Worm (Caenorhabditis elegans) whole organism, L1 larva: ENCODE data around the gene C23H3.2.
A peak's percentile ranks its signal among the peaks of the same experiment; 100 is the strongest.

Experiments
- C04F5.9 ChIP-seq: sonication (generic microtip); optimal IDR thresholded peaks from 2 replicates; lab custom pipeline; 2016; ENCODE audit warnings: missing genetic modification characterization, missing compliant biosample characterization
- C34B4.2 ChIP-seq: sonication (generic microtip); optimal IDR thresholded peaks from 2 replicates; lab custom pipeline; 2017; ENCODE audit warnings: mild to moderate bottlenecking, missing genetic modification characterization, missing compliant biosample characterization
- aly-2 ChIP-seq: fragments of 150-350 bp; optimal IDR thresholded peaks from 2 replicates; lab custom pipeline; 2014; ENCODE audit warnings: missing biosample characterization, missing genetic modification characterization
- ama-1 ChIP-seq: fragments of 150-350 bp; optimal IDR thresholded peaks from 2 replicates; lab custom pipeline; 2014
- ces-1 ChIP-seq: fragments of 150-350 bp; optimal IDR thresholded peaks from 2 replicates; lab custom pipeline; 2014; ENCODE audit warnings: missing biosample characterization, missing genetic modification reagents, missing genetic modification characterization
- efl-1 ChIP-seq, 4 experiments: fragments of 150-350 bp; optimal IDR thresholded peaks in 3 of 4; peaks in 1 of 4; 1 replicate in 1 of 4; 2 replicates in 3 of 4; lab custom pipeline; 2014; ENCODE audit warnings: missing biosample characterization in 2 of 4, missing genetic modification characterization in 2 of 4, missing genetic modification reagents in 2 of 4
- egl-13 ChIP-seq: sonication (generic microtip); optimal IDR thresholded peaks from 2 replicates; lab custom pipeline; 2016; ENCODE audit warnings: missing genotype, missing genetic modification reagents, missing genetic modification characterization, missing compliant biosample characterization
- elt-3 ChIP-seq, 6 experiments: fragments of 150-350 bp in 1 of 6; sonication (generic microtip); optimal IDR thresholded peaks; 2 replicates each; lab custom pipeline; 2017 to 2018; ENCODE audit warnings: missing biosample characterization in 6 of 6, missing genetic modification characterization in 6 of 6, inconsistent platforms in 1 of 6
- fkh-10 ChIP-seq: sonication (generic microtip); optimal IDR thresholded peaks from 2 replicates; lab custom pipeline; 2017; ENCODE audit warnings: missing biosample characterization, missing genetic modification reagents, missing genetic modification characterization
- fos-1 ChIP-seq: fragments of 150-350 bp; optimal IDR thresholded peaks from 2 replicates; lab custom pipeline; 2014; ENCODE audit warnings: missing biosample characterization, missing genetic modification characterization
- hpl-2 ChIP-seq: fragments of 150-350 bp; optimal IDR thresholded peaks from 2 replicates; lab custom pipeline; 2014; ENCODE audit warnings: missing biosample characterization, missing genetic modification reagents, missing genetic modification characterization
- jun-1 ChIP-seq: fragments of 150-350 bp; optimal IDR thresholded peaks from 2 replicates; lab custom pipeline; 2014; ENCODE audit warnings: missing biosample characterization, missing genetic modification reagents, missing genetic modification characterization
- lin-35 ChIP-seq, 2 experiments: fragments of 150-350 bp; optimal IDR thresholded peaks; 2 replicates each; lab custom pipeline; 2014; ENCODE audit warnings: missing biosample characterization in 2 of 2, missing genetic modification characterization in 2 of 2, missing genetic modification reagents in 2 of 2
- lsy-2 ChIP-seq, 2 experiments: fragments of 150-350 bp; optimal IDR thresholded peaks; 2 replicates each; lab custom pipeline; 2014; ENCODE audit warnings: missing biosample characterization in 2 of 2, missing genetic modification characterization in 2 of 2
- mab-9 ChIP-seq: fragments of 200-800 bp; sonication (Bioruptor generic); IDR thresholded peaks from 2 replicates; pipeline ENCODE4 v1.3.6; 2022; ENCODE audit warnings: missing genetic modification reagents, missing genetic modification characterization, missing compliant biosample characterization
- mef-2 ChIP-seq: fragments of 150-350 bp; optimal IDR thresholded peaks from 2 replicates; lab custom pipeline; 2014; ENCODE audit warnings: missing biosample characterization, missing genetic modification characterization
- mep-1 ChIP-seq: fragments of 150-350 bp; optimal IDR thresholded peaks from 2 replicates; lab custom pipeline; 2014; ENCODE audit warnings: missing biosample characterization, missing genetic modification characterization
- nhr-11 ChIP-seq: fragments of 150-350 bp; optimal IDR thresholded peaks from 2 replicates; lab custom pipeline; 2014; ENCODE audit warnings: missing biosample characterization, missing genetic modification characterization
- nhr-12 ChIP-seq: sonication (generic microtip); optimal IDR thresholded peaks from 2 replicates; lab custom pipeline; 2017; ENCODE audit warnings: missing biosample characterization, missing genetic modification characterization
- nhr-19 ChIP-seq: fragments of 200-800 bp; sonication (Bioruptor generic); conservative IDR thresholded peaks from 2 replicates; pipeline ENCODE4 v1.3.6; 2022; ENCODE audit warnings: missing genetic modification characterization, missing compliant biosample characterization
- nhr-237 ChIP-seq: fragments of 150-350 bp; optimal IDR thresholded peaks from 2 replicates; lab custom pipeline; 2014; ENCODE audit warnings: missing biosample characterization, missing genetic modification characterization
- nhr-47 ChIP-seq: sonication (generic microtip); optimal IDR thresholded peaks from 2 replicates; lab custom pipeline; 2016; ENCODE audit warnings: mild to moderate bottlenecking, missing genetic modification characterization, moderate library complexity, missing compliant biosample characterization
- nhr-77 ChIP-seq: fragments of 150-350 bp; optimal IDR thresholded peaks from 2 replicates; lab custom pipeline; 2014; ENCODE audit warnings: missing biosample characterization, missing genetic modification characterization
- nhr-84 ChIP-seq: sonication (generic microtip); optimal IDR thresholded peaks from 2 replicates; lab custom pipeline; 2017; ENCODE audit warnings: missing biosample characterization, missing genetic modification characterization
- nhr-85 ChIP-seq: sonication (generic microtip); peaks from one replicate; lab custom pipeline; 2016; ENCODE audit warnings: missing genetic modification characterization, inconsistent platforms, missing compliant biosample characterization
- snpc-4 ChIP-seq: fragments of 150-350 bp; optimal IDR thresholded peaks from 2 replicates; lab custom pipeline; 2014; ENCODE audit warnings: missing biosample characterization, missing genetic modification characterization
- snu-23 ChIP-seq: sonication (generic microtip); optimal IDR thresholded peaks from 2 replicates; lab custom pipeline; 2016; ENCODE audit warnings: missing genetic modification characterization, missing compliant biosample characterization
- sox-4 ChIP-seq: sonication (generic microtip); optimal IDR thresholded peaks from 2 replicates; lab custom pipeline; 2016; ENCODE audit warnings: missing genetic modification characterization, missing compliant biosample characterization
- sptf-1 ChIP-seq: fragments of 150-350 bp; optimal IDR thresholded peaks from 2 replicates; lab custom pipeline; 2014; ENCODE audit warnings: missing biosample characterization, missing genetic modification characterization
- sup-37 ChIP-seq: fragments of 200-800 bp; sonication (Bioruptor generic); optimal IDR thresholded peaks from 2 replicates; lab custom pipeline; 2018; ENCODE audit warnings: mild to moderate bottlenecking, missing genetic modification characterization, missing compliant biosample characterization
- unc-130 ChIP-seq: fragments of 150-350 bp; optimal IDR thresholded peaks from 2 replicates; lab custom pipeline; 2017; ENCODE audit warnings: missing biosample characterization, missing genetic modification characterization, inconsistent platforms
- unc-98 ChIP-seq: fragments of 200-800 bp; sonication (Bioruptor generic); IDR thresholded peaks from 2 replicates; pipeline ENCODE4 v1.3.6; 2022; ENCODE audit warnings: missing genetic modification characterization, missing compliant biosample characterization
- vab-15 ChIP-seq: sonication (generic microtip); optimal IDR thresholded peaks from 2 replicates; lab custom pipeline; 2017; ENCODE audit warnings: missing genotype, mild to moderate bottlenecking, missing genetic modification characterization, missing compliant biosample characterization
- zag-1 ChIP-seq: fragments of 150-350 bp; optimal IDR thresholded peaks from 2 replicates; lab custom pipeline; 2014; ENCODE audit warnings: missing biosample characterization, missing genetic modification characterization
- ztf-11 ChIP-seq, 2 experiments: sonication (generic microtip); optimal IDR thresholded peaks; 2 replicates each; lab custom pipeline; 2016 to 2017; ENCODE audit warnings: missing genetic modification characterization in 2 of 2, missing biosample characterization in 1 of 2, missing compliant biosample characterization in 1 of 2
- ztf-4 ChIP-seq: fragments of 150-350 bp; optimal IDR thresholded peaks from 2 replicates; lab custom pipeline; 2014; ENCODE audit warnings: missing biosample characterization, missing genetic modification characterization

The C23H3.2 gene

DNA sequence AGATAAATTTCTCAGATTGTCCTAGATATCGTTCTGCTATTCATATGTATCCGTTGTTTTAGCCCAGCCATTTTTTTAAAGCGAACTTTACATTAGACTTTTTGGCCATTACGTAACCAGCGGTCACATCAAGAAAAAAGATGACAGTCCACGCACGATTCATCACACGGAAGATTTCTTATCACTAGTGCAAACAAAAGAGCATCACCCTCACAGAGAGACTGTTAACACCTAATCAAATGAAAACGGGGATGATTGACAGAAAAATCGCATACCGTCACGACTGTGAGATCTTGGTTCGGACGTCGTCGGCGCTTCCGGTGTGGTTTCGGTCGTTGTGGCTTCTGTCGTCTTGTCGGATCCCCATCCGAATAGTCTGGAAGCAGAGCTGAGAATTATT, 15.5 kb downstream of the C23H3.2 start:
- TF ChIP-seq vab-15 (tag; lab: Kevin White, UChicago) (no peak), lin-35 (GFP tag; optimal IDR thresholded peaks at IDR 0.05; lab: Kevin White, UChicago) (peak in 1 of 2 experiments; percentile 7), mab-9 (GFP tag; lab: Robert Waterston, UW) (no peak), ces-1 (GFP tag; lab: Kevin White, UChicago) (no peak)

DNA sequence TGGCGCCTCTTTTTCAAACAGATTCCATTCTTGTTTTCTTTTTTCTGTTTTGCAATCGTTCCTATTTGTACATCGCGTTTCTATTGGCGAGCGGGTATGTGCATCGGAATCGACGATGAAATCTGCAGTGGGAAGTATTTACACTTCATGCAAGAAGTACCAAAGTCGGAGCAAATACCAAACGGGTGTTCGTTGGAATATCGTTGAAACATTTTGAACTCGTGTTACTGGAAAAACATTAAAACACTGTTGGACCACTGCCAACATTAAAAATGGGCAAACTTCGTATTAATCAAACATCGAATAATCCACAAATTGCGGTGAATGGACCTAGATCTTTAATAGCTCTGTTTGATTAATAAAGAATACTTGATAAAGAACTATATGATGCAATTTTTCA, 18.1 kb downstream of the C23H3.2 start, which contains the start of gene C23H3.9:
Gene C23H3.9, minus strand, starts transcription at position 101 of the 400 bp plus-strand sequence.
- TF ChIP-seq nhr-11 (tag; lab: Kevin White, UChicago) (no peak), nhr-84 (no peak), nhr-47 (tag; lab: Kevin White, UChicago) (no peak), nhr-77 (no peak), lsy-2 (tag; optimal IDR thresholded peaks at IDR 0.05; lab: Kevin White, UChicago) (no peak), snpc-4 (no peak), sup-37 (GFP tag; lab: Kevin White, UChicago) (no peak), vab-15 (tag; lab: Kevin White, UChicago) (no peak), unc-130 (no peak), nhr-237 (tag; lab: Kevin White, UChicago) (no peak), C34B4.2 (tag; lab: Kevin White, UChicago) (no peak), sptf-1 (tag; lab: Kevin White, UChicago) (no peak), nhr-12 (tag; lab: Kevin White, UChicago) (no peak)

DNA sequence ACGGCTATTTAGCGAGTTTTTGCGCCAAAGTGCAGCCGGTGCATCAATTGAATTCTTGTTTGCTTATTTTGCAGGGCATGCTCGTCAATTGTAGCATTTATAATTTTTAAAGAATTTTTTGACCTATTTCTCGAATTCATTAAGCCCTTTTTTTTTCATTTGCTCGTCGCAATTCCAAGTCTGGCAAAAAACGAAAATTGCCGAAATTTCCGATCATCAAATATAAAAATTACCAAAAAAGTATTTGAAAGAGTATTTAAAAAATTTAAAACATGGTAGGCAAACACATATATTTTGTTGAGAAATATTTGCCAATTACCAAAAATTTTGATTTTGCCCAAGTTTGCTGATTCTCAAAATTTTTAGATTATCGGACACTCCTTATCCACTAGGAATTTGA, 23.0 kb downstream of the C23H3.2 start, which contains the start of gene C50D2.6:
Gene C50D2.6, plus strand, starts transcription at position 301 of the 400 bp plus-strand sequence.
- TF ChIP-seq fkh-10 (GFP tag; lab: Kevin White, UChicago) = no peak
- TF ChIP-seq hpl-2 = no peak
- TF ChIP-seq nhr-85 = no peak
- TF ChIP-seq C04F5.9 (tag; lab: Kevin White, UChicago) = no peak
- no peak for TF ChIP-seq ztf-11 (tag; optimal IDR thresholded peaks at IDR 0.05; lab: Kevin White, UChicago)
- no peak for TF ChIP-seq mep-1 (tag; lab: Kevin White, UChicago)
- no peak for TF ChIP-seq elt-3 (tag; optimal IDR thresholded peaks at IDR 0.05; lab: Kevin White, UChicago)
- no peak for TF ChIP-seq ztf-4 (tag; lab: Kevin White, UChicago)
- no peak for TF ChIP-seq nhr-19 (GFP tag; lab: Robert Waterston, UW)
- TF ChIP-seq fos-1 (tag; lab: Kevin White, UChicago) = no peak
- TF ChIP-seq jun-1 (tag; lab: Kevin White, UChicago) = no peak
- TF ChIP-seq ama-1 (lab: Kevin White, UChicago) = no peak

DNA sequence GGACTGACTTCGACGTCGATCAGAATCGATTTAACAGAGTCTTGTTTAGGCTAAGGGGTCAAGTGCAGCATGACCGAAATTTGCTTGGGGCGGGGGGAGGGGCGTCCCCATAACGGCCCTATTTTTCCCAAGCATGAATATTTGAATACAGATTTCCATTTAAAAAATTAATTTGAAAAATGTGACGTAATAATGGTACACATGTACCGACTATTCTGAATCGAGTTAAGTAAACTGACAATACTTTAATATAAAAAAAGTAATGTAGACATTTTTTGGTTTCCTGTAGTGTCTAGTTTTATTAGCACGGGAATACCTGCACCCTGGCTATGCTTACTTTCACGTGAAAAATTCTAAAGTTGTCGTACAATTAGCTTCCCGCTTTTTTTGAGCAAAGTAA, 25.7 kb downstream of the C23H3.2 start:
- TF ChIP-seq mef-2 (no peak), zag-1 (tag; lab: Kevin White, UChicago) (no peak), efl-1 (optimal IDR thresholded peaks at IDR 0.05; lab: Kevin White, UChicago) (no peak), efl-1 (GFP tag; optimal IDR thresholded peaks at IDR 0.05 in 1 of 2; lab: Kevin White, UChicago) (peak in 1 of 2 experiments; percentile 59), nhr-84 (no peak), aly-2 (tag; lab: Kevin White, UChicago) (no peak)
- TF ChIP-seq, all 84 proteins: peak for 1

DNA sequence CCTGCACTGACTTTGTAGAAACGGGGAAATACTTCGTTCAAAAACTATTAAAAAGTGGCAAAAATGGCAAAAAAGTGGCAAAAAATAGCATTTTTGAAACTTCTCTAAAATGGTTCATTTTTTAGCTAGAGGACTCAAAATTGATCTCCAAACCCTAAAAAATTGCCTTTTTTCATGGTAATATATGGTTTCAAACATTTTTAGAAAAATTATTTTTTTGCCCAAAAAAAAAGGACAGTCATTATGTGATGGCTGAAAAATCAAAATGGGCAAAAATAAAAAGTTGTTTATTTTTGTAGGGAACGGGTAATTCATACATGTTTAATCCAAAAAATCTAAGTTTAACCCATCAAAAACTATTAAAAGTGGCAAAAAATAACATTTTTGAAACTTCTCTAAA, 26.8 kb downstream of the C23H3.2 start:
- TF ChIP-seq sox-4 (tag; lab: Kevin White, UChicago) (no peak), ama-1 (lab: Kevin White, UChicago) (no peak), fos-1 (tag; lab: Kevin White, UChicago) (no peak), nhr-84 (no peak), unc-130 (no peak), egl-13 (tag; lab: Kevin White, UChicago) (no peak), nhr-19 (GFP tag; lab: Robert Waterston, UW) (no peak), snu-23 (GFP tag; lab: Kevin White, UChicago) (no peak), aly-2 (tag; lab: Kevin White, UChicago) (no peak), unc-98 (GFP tag; lab: Robert Waterston, UW) (no peak)
